Worm (Caenorhabditis elegans) whole organism, L4/young adult: ENCODE data around the gene rpa-1.

Source experiments
- W03F9.2 ChIP-seq: fragments of 150-350 bp; optimal IDR thresholded peaks from 2 replicates; lab custom pipeline; 2014; ENCODE audit warnings: missing biosample characterization, missing genetic modification characterization
- him-1 ChIP-seq: sonication (generic microtip); optimal IDR thresholded peaks from 2 replicates; lab custom pipeline; 2016; ENCODE audit warnings: missing genotype, missing genetic modification reagents, missing genetic modification characterization, missing compliant biosample characterization

DNA sequence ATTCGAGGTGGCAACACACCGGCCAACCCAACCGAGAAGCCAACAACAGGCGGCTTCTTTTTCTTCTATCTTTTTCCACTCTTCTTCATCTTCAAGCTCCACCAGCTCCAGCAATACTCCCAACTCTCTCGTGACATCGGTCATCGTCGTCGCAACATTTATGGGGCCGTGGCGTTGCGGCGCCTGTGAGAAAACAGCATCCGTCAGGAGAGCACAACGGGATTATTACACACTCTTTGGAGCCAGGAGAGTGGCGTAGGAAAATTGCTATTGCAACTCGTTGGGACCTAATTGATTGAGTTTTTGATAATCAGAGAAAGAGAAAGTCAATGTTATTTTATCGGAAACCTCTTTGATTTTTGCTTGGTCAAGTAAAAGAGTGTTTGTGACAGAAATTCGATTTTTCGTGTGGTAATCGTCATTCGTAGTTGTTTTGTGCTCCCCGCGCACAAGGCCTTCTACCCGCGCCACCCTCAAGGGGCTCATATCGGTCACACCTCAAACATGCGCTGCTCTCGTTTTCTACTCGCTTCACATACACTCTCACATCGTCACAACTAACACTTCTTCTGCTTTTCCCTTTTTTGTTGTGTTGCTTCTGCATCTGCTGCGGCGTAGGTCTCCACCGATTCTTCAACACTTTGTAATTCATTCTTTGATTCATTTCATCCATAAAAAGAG is 24.1 kb upstream of the rpa-1 start:
- TF ChIP-seq him-1 (tag; lab: Kevin White, UChicago) (no peak), W03F9.2 (no peak)
